Fruit fly (Drosophila melanogaster): ENCODE data around the gene Cox11.

DNA sequence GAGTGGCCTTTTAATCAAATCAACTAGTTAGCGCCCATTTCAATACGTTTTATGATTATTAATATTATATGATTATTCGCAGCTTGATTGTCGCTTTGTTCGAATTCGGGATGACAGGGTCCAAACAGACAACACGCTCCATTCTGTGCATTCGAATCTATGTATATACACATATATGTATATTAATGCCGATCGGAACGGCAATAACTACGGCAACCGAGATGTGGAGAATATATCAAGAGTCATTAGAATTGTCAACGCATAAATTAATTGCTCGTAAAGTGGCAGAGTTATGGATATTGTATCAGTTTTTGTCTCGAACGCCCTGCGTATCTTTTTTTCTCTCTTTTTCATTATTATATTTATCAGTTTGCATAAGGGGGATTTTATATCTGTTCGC lies 23.9 kb upstream of the Cox11 start:
- TF ChIP-seq Gug (GFP tag; IDR thresholded peaks at IDR 0.05) (no peak), pdm3 (GFP tag; optimal IDR thresholded peaks at IDR 0.05) (no peak), CG34406 (GFP tag; optimal IDR thresholded peaks at IDR 0.05) (no peak)
